Worm (Caenorhabditis elegans) whole organism, L1 larva: ENCODE measurements around the gene Y39B6A.3.

Experiments used
- C04F5.9 ChIP-seq: sonication (generic microtip); optimal IDR thresholded peaks from 2 replicates; lab custom pipeline; 2016; ENCODE audit warnings: missing genetic modification characterization, missing compliant biosample characterization
- ceh-82 ChIP-seq, 3 experiments: fragments of 150-350 bp in 1 of 3; sonication (generic microtip) in 2 of 3; optimal IDR thresholded peaks; 2 replicates each; lab custom pipeline; 2014 to 2017; ENCODE audit warnings: missing biosample characterization in 3 of 3, missing genetic modification characterization in 3 of 3
- ces-1 ChIP-seq: fragments of 150-350 bp; optimal IDR thresholded peaks from 2 replicates; lab custom pipeline; 2014; ENCODE audit warnings: missing biosample characterization, missing genetic modification reagents, missing genetic modification characterization
- dpl-1 ChIP-seq, 3 experiments: fragments of 150-350 bp in 2 of 3; sonication (generic microtip) in 1 of 3; optimal IDR thresholded peaks; 2 replicates each; lab custom pipeline; 2014 to 2017; ENCODE audit warnings: missing biosample characterization in 3 of 3, missing genetic modification characterization in 3 of 3, missing genetic modification reagents in 3 of 3
- efl-1 ChIP-seq, 4 experiments: fragments of 150-350 bp; optimal IDR thresholded peaks in 3 of 4; peaks in 1 of 4; 1 replicate in 1 of 4; 2 replicates in 3 of 4; lab custom pipeline; 2014; ENCODE audit warnings: missing biosample characterization in 2 of 4, missing genetic modification characterization in 2 of 4, missing genetic modification reagents in 2 of 4
- fos-1 ChIP-seq: fragments of 150-350 bp; optimal IDR thresholded peaks from 2 replicates; lab custom pipeline; 2014; ENCODE audit warnings: missing biosample characterization, missing genetic modification characterization
- lin-39 ChIP-seq: fragments of 150-350 bp; optimal IDR thresholded peaks from 2 replicates; lab custom pipeline; 2014; ENCODE audit warnings: missing biosample characterization, missing genetic modification reagents, missing genetic modification characterization
- lir-3 ChIP-seq: sonication (generic microtip); optimal IDR thresholded peaks from 2 replicates; lab custom pipeline; 2016; ENCODE audit warnings: mild to moderate bottlenecking, missing genetic modification characterization, moderate library complexity, missing compliant biosample characterization; ENCODE audit not compliant: poor library complexity
- pag-3 ChIP-seq: sonication (generic microtip); optimal IDR thresholded peaks from 2 replicates; lab custom pipeline; 2017; ENCODE audit warnings: missing genetic modification characterization, mild to moderate bottlenecking, missing compliant biosample characterization, antibody characterized with exemption, borderline replicate concordance; ENCODE audit not compliant: insufficient read depth
- unc-62 ChIP-seq: fragments of 150-350 bp; optimal IDR thresholded peaks from 2 replicates; lab custom pipeline; 2014; ENCODE audit warnings: missing biosample characterization, missing genetic modification reagents, missing genetic modification characterization
- ztf-4 ChIP-seq: fragments of 150-350 bp; optimal IDR thresholded peaks from 2 replicates; lab custom pipeline; 2014; ENCODE audit warnings: missing biosample characterization, missing genetic modification characterization

DNA sequence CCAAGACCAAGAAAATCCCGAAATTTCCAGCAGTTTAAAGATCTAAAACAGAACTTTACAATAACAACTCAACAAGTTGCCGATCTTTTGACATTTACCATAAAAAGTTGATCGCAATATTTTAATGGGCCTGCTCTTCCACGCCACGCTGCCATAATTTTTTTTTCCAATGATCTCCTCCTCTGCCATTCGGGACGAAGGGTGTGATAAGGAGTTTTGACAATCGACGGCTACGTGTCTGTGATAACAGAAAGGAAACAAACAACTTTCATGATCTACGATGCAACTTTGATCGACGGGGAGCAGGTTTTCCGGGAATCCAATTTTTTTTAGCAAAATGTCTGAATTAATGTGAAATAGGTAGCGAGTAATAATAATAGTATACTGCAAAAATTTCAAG is 17.1 kb upstream of the Y39B6A.3 start:
- TF ChIP-seq lir-3 (tag; lab: Kevin White, UChicago) (no peak), ceh-82 (tag; optimal IDR thresholded peaks at IDR 0.05; lab: Kevin White, UChicago) (no peak), dpl-1 (GFP tag; optimal IDR thresholded peaks at IDR 0.05; lab: Kevin White, UChicago) (no peak), C04F5.9 (tag; lab: Kevin White, UChicago) (no peak), ztf-4 (tag; lab: Kevin White, UChicago) (no peak), efl-1 (optimal IDR thresholded peaks at IDR 0.05; lab: Kevin White, UChicago) (no peak), efl-1 (GFP tag; optimal IDR thresholded peaks at IDR 0.05 in 1 of 2; lab: Kevin White, UChicago) (no peak), ces-1 (no peak), unc-62 (GFP tag; lab: Kevin White, UChicago) (no peak), fos-1 (tag; lab: Kevin White, UChicago) (no peak), pag-3 (tag; lab: Kevin White, UChicago) (no peak), lin-39 (tag; lab: Kevin White, UChicago) (no peak)
